Worm (Caenorhabditis elegans) whole organism, L4/young adult: ENCODE measurements around the gene eat-17.
"Not testable (repeated sequence)": the region's sequence is repeated elsewhere in the genome, so short reads cannot be mapped to it uniquely, and the experiment has no call there.

Source experiments
- W03F9.2 ChIP-seq: fragments of 150-350 bp; optimal IDR thresholded peaks from 2 replicates; lab custom pipeline; 2014; ENCODE audit warnings: missing biosample characterization, missing genetic modification characterization
- dao-5 ChIP-seq: sonication (generic microtip); optimal IDR thresholded peaks from 2 replicates; lab custom pipeline; 2016; ENCODE audit warnings: missing genotype, missing genetic modification characterization, moderate library complexity, missing compliant biosample characterization
- him-1 ChIP-seq: sonication (generic microtip); optimal IDR thresholded peaks from 2 replicates; lab custom pipeline; 2016; ENCODE audit warnings: missing genotype, missing genetic modification reagents, missing genetic modification characterization, missing compliant biosample characterization

eat-17 gene

ce11 chrX:16416790-16417330, at the start of gene eat-17:
Gene eat-17 (minus strand): TSS chrX:16416840.
- no peak for TF ChIP-seq W03F9.2 (tag; lab: Kevin White, UChicago)
- TF ChIP-seq dao-5 (tag; lab: Kevin White, UChicago): no peak
- no peak for TF ChIP-seq him-1 (tag; lab: Kevin White, UChicago)

- no peak for TF ChIP-seq dao-5 (tag; lab: Kevin White, UChicago)
- no peak for TF ChIP-seq him-1 (tag; lab: Kevin White, UChicago)
- no peak for TF ChIP-seq W03F9.2 (tag; lab: Kevin White, UChicago)
These were observed 49.5 kb upstream of the eat-17 start for ce11 chrX:16466157-16466556.

ce11 chrX:16461319-16461718, 44.7 kb upstream of the eat-17 start:
- TF ChIP-seq him-1 (tag; lab: Kevin White, UChicago) (no peak), W03F9.2 (tag; lab: Kevin White, UChicago) (no peak), dao-5 (tag; lab: Kevin White, UChicago) (no peak)

- no peak for TF ChIP-seq dao-5 (tag; lab: Kevin White, UChicago)
These were observed 40.5 kb upstream of the eat-17 start for ce11 chrX:16457113-16457512.

- TF ChIP-seq W03F9.2 (tag; lab: Kevin White, UChicago): no peak
- no peak for TF ChIP-seq dao-5 (tag; lab: Kevin White, UChicago)
- no peak for TF ChIP-seq him-1 (tag; lab: Kevin White, UChicago)
These were observed 40.0 kb upstream of the eat-17 start, which contains the start of gene nas-39 for ce11 chrX:16456659-16457058. Gene nas-39 (plus strand): TSS chrX:16456927.

- TF ChIP-seq him-1, W03F9.2, dao-5 (tag; lab: Kevin White, UChicago): not testable (repeated sequence)
These were observed 35.0 kb upstream of the eat-17 start, which contains the start of gene F38E9.4 for ce11 chrX:16451642-16452041. Gene F38E9.4 (plus strand): TSS chrX:16451942.

- no peak for TF ChIP-seq W03F9.2 (tag; lab: Kevin White, UChicago)
- TF ChIP-seq him-1 (tag; lab: Kevin White, UChicago): no peak
- TF ChIP-seq dao-5 (tag; lab: Kevin White, UChicago): no peak
These were observed 34.5 kb upstream of the eat-17 start for ce11 chrX:16451124-16451523.

- TF ChIP-seq him-1 (tag; lab: Kevin White, UChicago): no peak
- no peak for TF ChIP-seq W03F9.2 (tag; lab: Kevin White, UChicago)
- TF ChIP-seq dao-5 (tag; lab: Kevin White, UChicago): no peak
These were observed 30.5 kb upstream of the eat-17 start for ce11 chrX:16447116-16447515.

- TF ChIP-seq W03F9.2 (tag; lab: Kevin White, UChicago): no peak
- peak; percentile 56 for TF ChIP-seq him-1 (tag; lab: Kevin White, UChicago)
- TF ChIP-seq dao-5 (tag; lab: Kevin White, UChicago): peak; percentile 6
These were observed 29.2 kb upstream of the eat-17 start, which contains the start of gene twf-2 for ce11 chrX:16445793-16446248. Gene twf-2 (plus strand): TSS chrX:16446197.

- TF ChIP-seq dao-5 (tag; lab: Kevin White, UChicago) (no peak), W03F9.2 (tag; lab: Kevin White, UChicago) (no peak), him-1 (tag; lab: Kevin White, UChicago) (no peak)
These were observed 27.0 kb upstream of the eat-17 start for ce11 chrX:16443657-16444056.

ce11 chrX:16440949-16441348, 24.3 kb upstream of the eat-17 start:
- TF ChIP-seq W03F9.2 (tag; lab: Kevin White, UChicago): no peak
- TF ChIP-seq dao-5 (tag; lab: Kevin White, UChicago): no peak
- no peak for TF ChIP-seq him-1 (tag; lab: Kevin White, UChicago)

ce11 chrX:16432143-16432542, 15.5 kb upstream of the eat-17 start, which contains the start of gene F38E9.6:
Gene F38E9.6 (plus strand): TSS chrX:16432443.
- TF ChIP-seq him-1 (tag; lab: Kevin White, UChicago) (no peak), W03F9.2 (tag; lab: Kevin White, UChicago) (no peak), dao-5 (tag; lab: Kevin White, UChicago) (no peak)

ce11 chrX:16418396-16418795, 1.8 kb upstream of the eat-17 start:
- no peak for TF ChIP-seq W03F9.2 (tag; lab: Kevin White, UChicago)
- no peak for TF ChIP-seq dao-5 (tag; lab: Kevin White, UChicago)
- TF ChIP-seq him-1 (tag; lab: Kevin White, UChicago): no peak

- TF ChIP-seq W03F9.2 (tag; lab: Kevin White, UChicago) (no peak), him-1 (tag; lab: Kevin White, UChicago) (no peak)
These were observed 2.1 kb downstream of the eat-17 start for ce11 chrX:16414572-16414971.
